Worm (Caenorhabditis elegans) whole organism, midembryonic: ENCODE data around the gene C28D4.18.

Experiments used
- T22C8.4 ChIP-seq: fragments of 200-800 bp; sonication (Bioruptor generic); IDR thresholded peaks from 2 replicates; pipeline ENCODE4 v1.3.6; 2022; ENCODE audit warnings: missing genetic modification characterization, missing compliant biosample characterization
- cog-1 ChIP-seq: sonication (generic microtip); optimal IDR thresholded peaks from 2 replicates; lab custom pipeline; 2016; ENCODE audit warnings: missing genetic modification characterization, missing compliant biosample characterization
- flt-1 ChIP-seq: fragments of 200-800 bp; sonication (Bioruptor generic); IDR thresholded peaks from 2 replicates; pipeline ENCODE4 v1.3.6; 2022; ENCODE audit warnings: missing genetic modification characterization, missing compliant biosample characterization
- klf-2 ChIP-seq: fragments of 200-800 bp; sonication (Bioruptor generic); conservative IDR thresholded peaks from 2 replicates; pipeline ENCODE4 v1.3.6; 2022; ENCODE audit warnings: missing genetic modification reagents, missing genetic modification characterization, missing compliant biosample characterization
- med-1 ChIP-seq: sonication (generic microtip); optimal IDR thresholded peaks from 2 replicates; lab custom pipeline; 2017; ENCODE audit warnings: missing genetic modification characterization, mild to moderate bottlenecking, missing compliant biosample characterization, antibody characterized with exemption, missing genetic modification reagents; ENCODE audit not compliant: insufficient read depth
- ref-1 ChIP-seq: fragments of 200-800 bp; sonication (Bioruptor generic); conservative IDR thresholded peaks from 2 replicates; pipeline ENCODE4 v1.3.6; 2022; ENCODE audit warnings: missing genetic modification reagents, missing genetic modification characterization, missing compliant biosample characterization
- tab-1 ChIP-seq: fragments of 200-800 bp; sonication (Bioruptor generic); IDR thresholded peaks from 2 replicates; pipeline ENCODE4 v1.3.6; 2022; ENCODE audit warnings: missing genetic modification characterization, missing compliant biosample characterization
- ztf-23 ChIP-seq: fragments of 200-800 bp; sonication (Bioruptor generic); IDR thresholded peaks from 2 replicates; pipeline ENCODE4 v1.3.6; 2022; ENCODE audit warnings: missing genetic modification reagents, missing genetic modification characterization, missing compliant biosample characterization
- ztf-29 ChIP-seq: fragments of 200-800 bp; sonication (Bioruptor generic); IDR thresholded peaks from 2 replicates; pipeline ENCODE4 v1.3.6; 2022; ENCODE audit warnings: missing genetic modification reagents, missing genetic modification characterization, missing compliant biosample characterization

Gene C28D4.18

DNA sequence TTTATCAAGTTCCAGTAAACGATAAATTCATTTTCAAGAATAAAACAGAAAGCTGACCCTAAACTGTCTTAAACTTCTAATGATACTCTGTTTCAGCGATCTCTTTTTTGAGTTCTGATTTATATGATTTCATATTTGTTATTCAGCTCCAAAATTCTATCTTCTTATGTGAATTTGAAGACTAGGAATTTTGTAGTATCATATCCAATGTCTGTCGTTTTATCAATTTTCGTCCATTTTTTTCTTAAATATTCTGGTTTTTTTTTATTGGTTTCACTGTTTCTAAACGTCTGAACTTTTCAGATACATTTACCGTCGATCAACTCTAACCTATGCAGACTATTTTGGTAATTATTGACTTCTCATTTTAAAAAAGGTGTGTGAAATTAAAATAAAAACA, at the start of gene C28D4.18, which contains the start of gene nhr-138:
C28D4.18 (plus strand) TSS at position 333 of the 400 bp plus-strand sequence.
nhr-138 (plus strand) TSS at position 304 of the 400 bp plus-strand sequence.
- no peak for TF ChIP-seq T22C8.4 (GFP tag; lab: Robert Waterston, UW)
- no peak for TF ChIP-seq flt-1 (GFP tag; lab: Robert Waterston, UW)
- TF ChIP-seq cog-1 (tag; lab: Kevin White, UChicago) = no peak
- no peak for TF ChIP-seq med-1 (GFP tag; lab: Kevin White, UChicago)

- no peak for TF ChIP-seq tab-1 (GFP tag; lab: Robert Waterston, UW)
- TF ChIP-seq klf-2 (GFP tag; lab: Robert Waterston, UW) = no peak
- no peak for TF ChIP-seq ref-1 (GFP tag; lab: Robert Waterston, UW)
- TF ChIP-seq ztf-29 (GFP tag; lab: Robert Waterston, UW) = no peak
- TF ChIP-seq med-1 (GFP tag; lab: Kevin White, UChicago) = no peak
- TF ChIP-seq cog-1 (tag; lab: Kevin White, UChicago) = no peak
- TF ChIP-seq ztf-23 (GFP tag; lab: Robert Waterston, UW) = no peak
Observed at ce11 chrIV:9675572-9675971, 49.5 kb upstream of the C28D4.18 start, which contains the start of gene nhr-34. nhr-34 (minus strand) TSS chrIV:9675672.

DNA sequence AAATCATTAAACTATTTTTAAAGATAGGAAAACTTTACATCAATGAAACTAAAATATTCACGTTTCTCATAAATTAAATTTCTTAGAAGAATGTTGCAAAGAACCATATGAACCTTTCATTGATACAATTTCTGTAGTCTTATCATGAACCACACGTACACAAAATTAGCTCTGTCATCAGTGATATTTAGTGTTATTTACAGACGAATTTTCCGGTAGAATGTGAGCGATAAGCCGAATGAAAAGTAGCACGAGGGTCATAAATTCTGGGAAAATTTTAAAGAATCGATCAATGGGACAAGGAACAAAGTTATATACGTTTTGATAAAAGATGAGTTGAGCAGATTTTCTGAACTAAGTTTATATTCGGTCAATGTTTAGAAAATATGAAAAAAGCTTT, 48.5 kb upstream of the C28D4.18 start:
- no peak for TF ChIP-seq flt-1 (GFP tag; lab: Robert Waterston, UW)
- TF ChIP-seq cog-1 (tag; lab: Kevin White, UChicago) = no peak
- no peak for TF ChIP-seq tab-1 (GFP tag; lab: Robert Waterston, UW)
- no peak for TF ChIP-seq ztf-29 (GFP tag; lab: Robert Waterston, UW)
- TF ChIP-seq T22C8.4 (GFP tag; lab: Robert Waterston, UW) = no peak
- TF ChIP-seq klf-2 (GFP tag; lab: Robert Waterston, UW) = no peak
- no peak for TF ChIP-seq ref-1 (GFP tag; lab: Robert Waterston, UW)

ce11 chrIV:9677226-9677992, 47.7 kb upstream of the C28D4.18 start:
- TF ChIP-seq flt-1 (GFP tag; lab: Robert Waterston, UW) (no peak), ref-1 (GFP tag; lab: Robert Waterston, UW) (no peak), med-1 (GFP tag; lab: Kevin White, UChicago) (no peak), ztf-23 (GFP tag; lab: Robert Waterston, UW) (no peak), klf-2 (GFP tag; lab: Robert Waterston, UW) (no peak), tab-1 (GFP tag; lab: Robert Waterston, UW) (no peak), ztf-29 (GFP tag; lab: Robert Waterston, UW) (no peak), cog-1 (tag; lab: Kevin White, UChicago) (no peak), T22C8.4 (GFP tag; lab: Robert Waterston, UW) (no peak)

- TF ChIP-seq ztf-29 (GFP tag; lab: Robert Waterston, UW) = no peak
- TF ChIP-seq cog-1 (tag; lab: Kevin White, UChicago) = no peak
- TF ChIP-seq ztf-23 (GFP tag; lab: Robert Waterston, UW) = no peak
- no peak for TF ChIP-seq ref-1 (GFP tag; lab: Robert Waterston, UW)
- no peak for TF ChIP-seq klf-2 (GFP tag; lab: Robert Waterston, UW)
- no peak for TF ChIP-seq T22C8.4 (GFP tag; lab: Robert Waterston, UW)
- no peak for TF ChIP-seq tab-1 (GFP tag; lab: Robert Waterston, UW)
- TF ChIP-seq med-1 (GFP tag; lab: Kevin White, UChicago) = no peak
Observed at ce11 chrIV:9678007-9678406, 47.1 kb upstream of the C28D4.18 start.

DNA sequence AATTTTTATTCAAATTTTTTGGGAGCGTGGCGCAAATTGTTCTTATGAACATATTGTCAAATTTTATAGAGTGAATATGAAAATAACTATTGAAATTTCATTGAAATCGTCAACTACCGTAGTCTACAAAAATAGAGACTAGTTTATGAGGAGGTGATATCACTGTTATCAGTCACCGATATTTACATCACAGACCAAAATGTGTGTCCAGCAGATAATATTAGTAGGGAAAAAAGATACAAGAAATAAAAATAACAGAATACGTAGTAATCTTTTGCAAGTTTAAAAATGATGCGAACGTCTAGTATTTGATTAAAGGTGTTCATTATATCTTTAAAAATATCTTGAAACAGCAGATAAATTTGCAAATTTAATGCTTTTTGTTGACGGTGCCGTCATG, 45.8 kb upstream of the C28D4.18 start:
- no peak for TF ChIP-seq ztf-29 (GFP tag; lab: Robert Waterston, UW)
- TF ChIP-seq ref-1 (GFP tag; lab: Robert Waterston, UW) = no peak
- TF ChIP-seq ztf-23 (GFP tag; lab: Robert Waterston, UW) = no peak
- no peak for TF ChIP-seq tab-1 (GFP tag; lab: Robert Waterston, UW)
- no peak for TF ChIP-seq flt-1 (GFP tag; lab: Robert Waterston, UW)
- no peak for TF ChIP-seq med-1 (GFP tag; lab: Kevin White, UChicago)
- no peak for TF ChIP-seq klf-2 (GFP tag; lab: Robert Waterston, UW)
- no peak for TF ChIP-seq T22C8.4 (GFP tag; lab: Robert Waterston, UW)
- no peak for TF ChIP-seq cog-1 (tag; lab: Kevin White, UChicago)

- TF ChIP-seq ztf-29 (GFP tag; lab: Robert Waterston, UW) (no peak), med-1 (GFP tag; lab: Kevin White, UChicago) (no peak), ref-1 (GFP tag; lab: Robert Waterston, UW) (no peak), tab-1 (GFP tag; lab: Robert Waterston, UW) (no peak), cog-1 (tag; lab: Kevin White, UChicago) (no peak)
Observed at ce11 chrIV:9680841-9681240, 44.2 kb upstream of the C28D4.18 start, which contains the start of gene ins-8. ins-8 (minus strand) TSS chrIV:9680941.

- TF ChIP-seq med-1 (GFP tag; lab: Kevin White, UChicago) (no peak), klf-2 (GFP tag; lab: Robert Waterston, UW) (no peak), ztf-29 (GFP tag; lab: Robert Waterston, UW) (no peak), cog-1 (tag; lab: Kevin White, UChicago) (no peak), ref-1 (GFP tag; lab: Robert Waterston, UW) (no peak), T22C8.4 (GFP tag; lab: Robert Waterston, UW) (no peak), tab-1 (GFP tag; lab: Robert Waterston, UW) (no peak), ztf-23 (GFP tag; lab: Robert Waterston, UW) (no peak), flt-1 (GFP tag; lab: Robert Waterston, UW) (no peak)
Observed at ce11 chrIV:9682514-9682913, 42.6 kb upstream of the C28D4.18 start, which contains the start of gene ins-7. ins-7 (minus strand) TSS chrIV:9682845.

DNA sequence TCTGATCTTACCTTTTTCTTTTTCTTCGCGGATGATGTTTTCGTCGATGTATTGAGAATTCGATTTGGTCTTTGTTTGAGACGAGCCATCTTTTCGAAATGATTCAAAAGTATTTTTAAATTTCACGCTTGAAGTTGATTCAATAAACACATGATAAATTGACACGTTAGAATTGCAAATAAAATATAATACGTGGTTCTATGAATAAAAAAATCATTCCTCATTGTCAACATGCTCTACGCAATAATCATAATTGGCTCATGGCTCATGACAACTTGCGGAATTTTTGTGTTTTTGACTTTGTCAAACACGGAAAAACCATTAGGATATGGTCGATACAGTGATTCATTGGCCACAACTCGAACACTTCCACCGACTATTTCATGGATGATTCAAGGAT, 41.6 kb upstream of the C28D4.18 start, which contains the start of the genes htas-1 and ZK1251.3:
htas-1 (minus strand) TSS at position 101 of the 400 bp plus-strand sequence.
ZK1251.3 (plus strand) TSS at position 226 of the 400 bp plus-strand sequence.
- TF ChIP-seq ref-1 (GFP tag; lab: Robert Waterston, UW) = no peak
- TF ChIP-seq T22C8.4 (GFP tag; lab: Robert Waterston, UW) = no peak
- no peak for TF ChIP-seq med-1 (GFP tag; lab: Kevin White, UChicago)
- TF ChIP-seq ztf-29 (GFP tag; lab: Robert Waterston, UW) = no peak
- TF ChIP-seq cog-1 (tag; lab: Kevin White, UChicago) = no peak
